Worm (Caenorhabditis elegans): ENCODE measurements around the gene C03B1.10.

Gene C03B1.10

ce11 chrX:6382930-6383329, 25.3 kb upstream of the C03B1.10 start:
- TF ChIP-seq sea-1 (GFP tag; conservative IDR thresholded peaks at IDR 0.05) (no peak), hmbx-1 (tag; optimal IDR thresholded peaks at IDR 0.05) (no peak), tbx-11 (GFP tag; IDR thresholded peaks at IDR 0.05) (no peak), ceh-13 (GFP tag; optimal IDR thresholded peaks at IDR 0.05) (no peak), aly-1 (tag; optimal IDR thresholded peaks at IDR 0.05) (no peak), ceh-36 (tag; optimal IDR thresholded peaks at IDR 0.05) (no peak), ama-1 (optimal IDR thresholded peaks at IDR 0.05) (no peak), B0310.2 (tag; optimal IDR thresholded peaks at IDR 0.05) (no peak), tra-4 (tag; optimal IDR thresholded peaks at IDR 0.05) (no peak), hnd-1 (tag; optimal IDR thresholded peaks at IDR 0.05) (no peak), ets-7 (tag; optimal IDR thresholded peaks at IDR 0.05) (no peak), scrt-1 (GFP tag; IDR thresholded peaks at IDR 0.05) (no peak), flt-1 (GFP tag; IDR thresholded peaks at IDR 0.05) (no peak), pes-1 (GFP tag; IDR thresholded peaks at IDR 0.05) (no peak), tbx-37 (GFP tag; conservative IDR thresholded peaks at IDR 0.05) (no peak)

DNA sequence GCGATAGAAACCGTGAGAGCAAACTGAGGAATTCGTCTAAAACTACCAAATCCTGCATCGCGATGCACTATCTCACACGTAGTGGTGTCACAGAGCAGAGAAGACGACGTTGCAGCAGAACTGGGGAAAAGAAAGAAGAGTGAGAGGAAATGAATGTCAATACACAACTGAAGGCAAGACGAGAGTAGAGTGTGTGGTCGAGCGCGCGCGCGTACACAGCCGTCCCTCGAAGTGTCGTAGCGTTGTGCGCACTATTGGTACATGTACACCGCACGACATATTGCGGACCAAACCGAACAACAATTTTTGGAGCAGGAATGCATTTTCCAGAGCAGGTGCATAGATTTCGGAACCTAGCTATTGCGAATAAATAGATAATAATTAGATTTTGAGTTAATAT, 20.7 kb upstream of the C03B1.10 start:
- TF ChIP-seq hmbx-1 (tag; optimal IDR thresholded peaks at IDR 0.05) (no peak), flt-1 (GFP tag; IDR thresholded peaks at IDR 0.05) (no peak), aly-1 (tag; optimal IDR thresholded peaks at IDR 0.05) (peak; percentile 62), hmg-4 (GFP tag; optimal IDR thresholded peaks at IDR 0.05) (peak; percentile 72), F13C5.2 (tag; optimal IDR thresholded peaks at IDR 0.05) (peak; percentile 56), sea-1 (GFP tag; conservative IDR thresholded peaks at IDR 0.05) (peak; percentile 72; the same call in 1 of the 2 replicates), ceh-13 (GFP tag; optimal IDR thresholded peaks at IDR 0.05) (no peak)

- TF ChIP-seq ets-7 (tag; optimal IDR thresholded peaks at IDR 0.05) (no peak), F13C5.2 (tag; optimal IDR thresholded peaks at IDR 0.05) (no peak), B0310.2 (tag; optimal IDR thresholded peaks at IDR 0.05) (no peak), tra-4 (tag; optimal IDR thresholded peaks at IDR 0.05) (no peak), pes-1 (GFP tag; IDR thresholded peaks at IDR 0.05) (no peak), ama-1 (optimal IDR thresholded peaks at IDR 0.05) (no peak), hmg-4 (GFP tag; optimal IDR thresholded peaks at IDR 0.05) (no peak), scrt-1 (GFP tag; IDR thresholded peaks at IDR 0.05) (no peak), ceh-13 (GFP tag; optimal IDR thresholded peaks at IDR 0.05) (no peak), tbx-37 (GFP tag; conservative IDR thresholded peaks at IDR 0.05) (no peak), hmbx-1 (tag; optimal IDR thresholded peaks at IDR 0.05) (no peak), tbx-11 (GFP tag; IDR thresholded peaks at IDR 0.05) (no peak), hnd-1 (tag; optimal IDR thresholded peaks at IDR 0.05) (no peak), ceh-36 (tag; optimal IDR thresholded peaks at IDR 0.05) (no peak), aly-1 (tag; optimal IDR thresholded peaks at IDR 0.05) (no peak), sea-1 (GFP tag; conservative IDR thresholded peaks at IDR 0.05) (no peak), flt-1 (GFP tag; IDR thresholded peaks at IDR 0.05) (no peak)
Observed at ce11 chrX:6377634-6378288, 20.1 kb upstream of the C03B1.10 start, which contains the start of gene lmp-1. Gene lmp-1, minus strand, starts transcription at chrX:6377684.

- TF ChIP-seq hmbx-1 (tag; optimal IDR thresholded peaks at IDR 0.05) = no peak
- no peak for TF ChIP-seq ets-7 (tag; optimal IDR thresholded peaks at IDR 0.05)
- TF ChIP-seq ceh-36 (tag; optimal IDR thresholded peaks at IDR 0.05) = no peak
- no peak for TF ChIP-seq sea-1 (GFP tag; conservative IDR thresholded peaks at IDR 0.05)
- no peak for TF ChIP-seq hmg-4 (GFP tag; optimal IDR thresholded peaks at IDR 0.05)
- TF ChIP-seq aly-1 (tag; optimal IDR thresholded peaks at IDR 0.05) = no peak
- no peak for TF ChIP-seq B0310.2 (tag; optimal IDR thresholded peaks at IDR 0.05)
- TF ChIP-seq tra-4 (tag; optimal IDR thresholded peaks at IDR 0.05) = no peak
- no peak for TF ChIP-seq flt-1 (GFP tag; IDR thresholded peaks at IDR 0.05)
- TF ChIP-seq ceh-13 (GFP tag; optimal IDR thresholded peaks at IDR 0.05) = no peak
Observed at ce11 chrX:6374451-6374850, 16.8 kb upstream of the C03B1.10 start, which contains the start of gene C03B1.1. Gene C03B1.1, plus strand, starts transcription at chrX:6374751.

DNA sequence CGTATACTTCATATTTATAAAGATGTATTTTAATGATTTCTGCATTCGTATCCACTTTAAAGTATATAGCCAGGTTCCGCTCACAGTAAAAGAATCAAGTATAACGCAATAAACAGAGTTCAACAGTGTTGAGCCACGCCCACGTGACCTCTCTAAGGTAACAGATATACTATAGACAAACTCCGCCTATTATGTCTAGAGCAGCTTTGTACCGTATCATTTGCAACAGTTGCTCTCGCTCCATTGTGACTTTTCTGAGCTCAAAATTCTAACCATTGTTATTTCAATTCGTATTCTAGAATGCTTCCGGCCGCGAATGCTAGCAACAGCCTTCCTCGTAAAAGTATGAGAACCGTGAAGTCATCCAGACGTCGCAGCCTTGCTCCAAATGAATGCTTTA, 15.7 kb upstream of the C03B1.10 start, which contains the start of gene C03B1.17:
TSS of gene C03B1.17 (plus strand) at position 301 of the 400 bp plus-strand sequence.
- TF ChIP-seq pes-1 (GFP tag; IDR thresholded peaks at IDR 0.05) (no peak), ceh-13 (GFP tag; optimal IDR thresholded peaks at IDR 0.05) (no peak)

- TF ChIP-seq aly-1 (tag; optimal IDR thresholded peaks at IDR 0.05) (peak; percentile 33), sea-1 (GFP tag; conservative IDR thresholded peaks at IDR 0.05) (peak; percentile 79), ceh-13 (GFP tag; optimal IDR thresholded peaks at IDR 0.05) (peak; percentile 73), tra-4 (tag; optimal IDR thresholded peaks at IDR 0.05) (peak; percentile 28), flt-1 (GFP tag; IDR thresholded peaks at IDR 0.05) (peak; percentile 82), hnd-1 (tag; optimal IDR thresholded peaks at IDR 0.05) (peak; percentile 66), tbx-37 (GFP tag; conservative IDR thresholded peaks at IDR 0.05) (peak; percentile 90), tbx-11 (GFP tag; IDR thresholded peaks at IDR 0.05) (peak; percentile 88), ets-7 (tag; optimal IDR thresholded peaks at IDR 0.05) (no peak), hmg-4 (GFP tag; optimal IDR thresholded peaks at IDR 0.05) (peak; percentile 85), F13C5.2 (tag; optimal IDR thresholded peaks at IDR 0.05) (peak; percentile 62), ama-1 (optimal IDR thresholded peaks at IDR 0.05) (no peak), B0310.2 (tag; optimal IDR thresholded peaks at IDR 0.05) (peak; percentile 58), scrt-1 (GFP tag; IDR thresholded peaks at IDR 0.05) (peak; percentile 88), ceh-36 (tag; optimal IDR thresholded peaks at IDR 0.05) (peak; percentile 81), pes-1 (GFP tag; IDR thresholded peaks at IDR 0.05) (peak; percentile 92), hmbx-1 (tag; optimal IDR thresholded peaks at IDR 0.05) (peak; percentile 64)
Observed at ce11 chrX:6371192-6372116, 13.8 kb upstream of the C03B1.10 start.

ce11 chrX:6369717-6370116, 12.0 kb upstream of the C03B1.10 start, which contains the start of gene C03B1.2:
Gene C03B1.2, plus strand, starts transcription at chrX:6370017.
- TF ChIP-seq scrt-1 (GFP tag; IDR thresholded peaks at IDR 0.05) (no peak), ceh-36 (tag; optimal IDR thresholded peaks at IDR 0.05) (no peak), tbx-11 (GFP tag; IDR thresholded peaks at IDR 0.05) (no peak), hmg-4 (GFP tag; optimal IDR thresholded peaks at IDR 0.05) (no peak), F13C5.2 (tag; optimal IDR thresholded peaks at IDR 0.05) (no peak), hmbx-1 (tag; optimal IDR thresholded peaks at IDR 0.05) (no peak), B0310.2 (tag; optimal IDR thresholded peaks at IDR 0.05) (no peak), ets-7 (tag; optimal IDR thresholded peaks at IDR 0.05) (no peak), hnd-1 (tag; optimal IDR thresholded peaks at IDR 0.05) (no peak)

Data from whole organism, early embryonic.